Worm (Caenorhabditis elegans): ENCODE results near the gene cysl-1.

DNA sequence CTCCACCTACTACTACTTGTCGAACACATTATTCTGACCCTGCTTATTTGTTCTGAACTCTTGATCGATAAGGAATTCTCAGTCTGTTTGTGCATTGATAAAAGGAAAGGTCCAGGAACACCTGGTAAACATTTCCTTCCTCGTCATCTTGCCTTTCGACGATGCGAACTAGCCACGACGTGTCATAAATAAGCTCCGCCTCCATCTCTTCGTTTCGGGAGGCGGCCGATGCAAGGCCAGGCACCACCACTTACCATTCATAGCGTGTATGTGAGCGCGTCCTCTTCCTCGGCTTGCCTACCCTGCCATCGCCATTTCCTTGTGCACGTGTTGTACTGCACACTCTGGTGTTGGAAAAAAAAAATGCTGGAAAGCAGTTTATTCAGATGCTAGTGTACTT is 34.6 kb upstream of the cysl-1 start:
- TF ChIP-seq mec-3 (tag; optimal IDR thresholded peaks at IDR 0.05; ENCODE audit: borderline replicate concordance) (no peak), tbx-2 (tag; optimal IDR thresholded peaks at IDR 0.05) (no peak), zip-5 (tag; optimal IDR thresholded peaks at IDR 0.05) (no peak), hlh-13 (GFP tag; optimal IDR thresholded peaks at IDR 0.05) (no peak), lin-11 (tag; optimal IDR thresholded peaks at IDR 0.05) (no peak), ceh-19 (GFP tag; optimal IDR thresholded peaks at IDR 0.05) (no peak), nhr-232 (tag; optimal IDR thresholded peaks at IDR 0.05) (no peak), K02D7.2 (tag; optimal IDR thresholded peaks at IDR 0.05) (no peak), pha-4 (tag; optimal IDR thresholded peaks at IDR 0.05) (no peak), ahr-1 (tag; optimal IDR thresholded peaks at IDR 0.05) (no peak), dve-1 (tag; optimal IDR thresholded peaks at IDR 0.05) (no peak), ama-1 (optimal IDR thresholded peaks at IDR 0.05) (no peak), T23F11.4 (GFP tag; optimal IDR thresholded peaks at IDR 0.05) (no peak)

Measured in whole organism, late embryonic.